Worm (Caenorhabditis elegans) whole organism, young adult: Measurements from ENCODE around the gene fbxb-16.
"Not testable (repeated sequence)": the region's sequence is repeated elsewhere in the genome, so short reads cannot be mapped to it uniquely, and the experiment has no call there.

Experiments used
- F52B5.7 ChIP-seq: sonication (generic microtip); optimal IDR thresholded peaks from 2 replicates; lab custom pipeline; 2016; ENCODE audit warnings: mild to moderate bottlenecking, missing genetic modification characterization, missing compliant biosample characterization
- F57A8.1 ChIP-seq: fragments of 200-800 bp; sonication (Bioruptor generic); optimal IDR thresholded peaks from 2 replicates; lab custom pipeline; 2018; ENCODE audit warnings: mild to moderate bottlenecking, missing genetic modification characterization, moderate library complexity, missing compliant biosample characterization
- Y53G8AR.9 ChIP-seq: fragments of 200-800 bp; sonication (Bioruptor generic); conservative IDR thresholded peaks from 2 replicates; pipeline ENCODE4 v1.3.6; 2022; ENCODE audit warnings: missing genetic modification reagents, missing genetic modification characterization, missing compliant biosample characterization
- bed-1 ChIP-seq: fragments of 200-800 bp; sonication (Bioruptor generic); IDR thresholded peaks from 2 replicates; pipeline ENCODE4 v1.3.6; 2022; ENCODE audit warnings: missing genetic modification reagents, missing genetic modification characterization, missing compliant biosample characterization

ce11 chrII:1661300-1661838 lies 9.7 kb upstream of the fbxb-16 start:
- TF ChIP-seq bed-1 (GFP tag; lab: Robert Waterston, UW); F57A8.1 (GFP tag; lab: Kevin White, UChicago); Y53G8AR.9; F52B5.7: not testable (repeated sequence)
